Worm (Caenorhabditis elegans): Measurements from ENCODE around the gene R08B4.3.

The R08B4.3 gene

ce11 chrX:11120808-11121207, at the start of gene R08B4.3:
TSS of gene R08B4.3 (minus strand) at chrX:11121005.
- TF ChIP-seq snpc-4 (tag; optimal IDR thresholded peaks at IDR 0.05), result no peak
- TF ChIP-seq nfya-1 (tag; optimal IDR thresholded peaks at IDR 0.05; ENCODE audit: insufficient read depth), result no peak
- no peak for TF ChIP-seq elt-2 (tag; optimal IDR thresholded peaks at IDR 0.05)
- TF ChIP-seq ceh-82 (tag; optimal IDR thresholded peaks at IDR 0.05), result no peak
- TF ChIP-seq fkh-2 (tag; optimal IDR thresholded peaks at IDR 0.05), result no peak
- no peak for TF ChIP-seq ceh-28 (tag; optimal IDR thresholded peaks at IDR 0.05)
- no peak for TF ChIP-seq hmg-11 (tag; optimal IDR thresholded peaks at IDR 0.05)
- TF ChIP-seq egl-27 (tag; optimal IDR thresholded peaks at IDR 0.05), result no peak

ce11 chrX:11162778-11163584, 42.2 kb upstream of the R08B4.3 start:
- TF ChIP-seq lsy-12 (tag; optimal IDR thresholded peaks at IDR 0.05) (no peak), elt-2 (tag; optimal IDR thresholded peaks at IDR 0.05) (peak; percentile 33), nhr-43 (tag; optimal IDR thresholded peaks at IDR 0.05; ENCODE audit: poor library complexity, severe bottlenecking) (peak; percentile 18)

- TF ChIP-seq ceh-16 (tag; optimal IDR thresholded peaks at IDR 0.05) (no peak), hmg-11 (tag; optimal IDR thresholded peaks at IDR 0.05) (no peak), nhr-25 (tag; optimal IDR thresholded peaks at IDR 0.05) (no peak), ceh-9 (tag; optimal IDR thresholded peaks at IDR 0.05) (no peak), lin-39 (tag; optimal IDR thresholded peaks at IDR 0.05) (no peak), skn-1 (tag; optimal IDR thresholded peaks at IDR 0.05) (no peak), pqm-1 (tag; optimal IDR thresholded peaks at IDR 0.05) (no peak), zag-1 (tag; optimal IDR thresholded peaks at IDR 0.05) (no peak), fkh-2 (tag; optimal IDR thresholded peaks at IDR 0.05) (no peak), elt-1 (tag; optimal IDR thresholded peaks at IDR 0.05) (no peak), ztf-4 (tag; optimal IDR thresholded peaks at IDR 0.05) (no peak)
These were observed 39.7 kb upstream of the R08B4.3 start, which contains the start of gene C05C9.1 for ce11 chrX:11160537-11160936. TSS of gene C05C9.1 (plus strand) at chrX:11160837.

ce11 chrX:11152720-11153119, 31.9 kb upstream of the R08B4.3 start, which contains the start of the genes C05C9.3 and C05C9.2:
TSS of gene C05C9.3 (minus strand) at chrX:11152820.
TSS of gene C05C9.2 (plus strand) at chrX:11153065.
- no peak for TF ChIP-seq fkh-10 (GFP tag; optimal IDR thresholded peaks at IDR 0.05)
- no peak for TF ChIP-seq egl-5 (tag; optimal IDR thresholded peaks at IDR 0.05)
- TF ChIP-seq nhr-12 (tag; optimal IDR thresholded peaks at IDR 0.05), result no peak
- TF ChIP-seq elt-3 (tag; optimal IDR thresholded peaks at IDR 0.05), result no peak
- TF ChIP-seq mml-1 (tag; optimal IDR thresholded peaks at IDR 0.05), result no peak

ce11 chrX:11151494-11151893, 30.7 kb upstream of the R08B4.3 start:
- TF ChIP-seq nhr-28 (tag; optimal IDR thresholded peaks at IDR 0.05) (no peak), ceh-82 (tag; optimal IDR thresholded peaks at IDR 0.05) (no peak), unc-39 (tag; optimal IDR thresholded peaks at IDR 0.05) (no peak), nhr-11 (tag; optimal IDR thresholded peaks at IDR 0.05) (no peak), fos-1 (tag; optimal IDR thresholded peaks at IDR 0.05) (no peak), elt-1 (tag; optimal IDR thresholded peaks at IDR 0.05) (no peak), jun-1 (tag; optimal IDR thresholded peaks at IDR 0.05) (no peak), pha-4 (tag; optimal IDR thresholded peaks at IDR 0.05) (no peak)

ce11 chrX:11137632-11138031, 16.8 kb upstream of the R08B4.3 start:
- TF ChIP-seq elt-1 (tag; optimal IDR thresholded peaks at IDR 0.05) (peak; percentile 78), lin-39 (tag; optimal IDR thresholded peaks at IDR 0.05) (peak; percentile 60), nhr-28 (tag; optimal IDR thresholded peaks at IDR 0.05) (no peak)

- TF ChIP-seq elt-2 (tag; optimal IDR thresholded peaks at IDR 0.05) (peak; percentile 20), nhr-23 (tag; optimal IDR thresholded peaks at IDR 0.05) (peak; percentile 47), unc-39 (tag; optimal IDR thresholded peaks at IDR 0.05) (no peak), elt-3 (tag; optimal IDR thresholded peaks at IDR 0.05) (peak in 2 of 3 experiments; percentile 70 to 93), nhr-43 (tag; optimal IDR thresholded peaks at IDR 0.05; ENCODE audit: poor library complexity, severe bottlenecking) (peak; percentile 29)
These were observed 16.2 kb upstream of the R08B4.3 start for ce11 chrX:11136988-11137387.
